Worm (Caenorhabditis elegans): ENCODE data around the gene ceh-7.

The ceh-7 gene

DNA sequence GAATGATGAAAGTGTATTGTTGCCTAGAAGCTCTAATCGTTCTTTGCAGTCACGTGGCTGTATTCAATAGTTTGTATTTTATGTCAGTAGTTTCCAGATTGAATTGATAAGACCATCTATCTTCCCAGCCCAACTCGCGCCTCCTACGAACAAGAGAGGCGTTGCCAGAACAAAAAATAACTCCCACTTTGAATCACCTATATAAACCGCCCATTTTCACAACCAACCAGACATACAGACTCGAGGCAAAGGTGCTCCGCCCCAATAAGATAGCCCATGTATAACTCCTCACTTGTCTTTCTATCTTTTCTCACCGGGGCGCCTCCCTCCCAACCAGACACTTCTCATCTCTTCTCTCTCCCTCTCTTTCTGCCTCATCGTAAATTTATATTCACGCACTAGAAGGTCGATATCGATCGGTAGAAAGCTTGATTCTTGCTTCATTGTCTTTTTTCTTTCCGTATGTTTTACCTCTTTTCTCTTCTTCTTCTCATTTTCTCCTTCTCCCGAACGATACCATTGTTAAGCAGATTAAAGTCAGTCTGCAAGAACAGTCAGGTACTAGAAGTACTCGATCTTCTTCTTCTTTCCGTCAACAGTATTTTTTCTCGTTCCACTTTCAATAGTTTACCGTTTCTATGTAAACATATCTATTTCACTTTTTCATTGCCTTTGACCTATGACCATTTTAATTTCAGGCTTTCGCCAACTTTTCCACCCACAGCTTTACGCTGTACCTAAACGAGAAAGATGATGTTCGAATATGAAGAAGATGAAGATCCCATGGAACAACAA, 39.9 kb upstream of the ceh-7 start, which contains the start of gene mak-1 (continued):
- TF ChIP-seq mes-2 (tag; optimal IDR thresholded peaks at IDR 0.05; ENCODE audit: poor library complexity, severe bottlenecking) (peak; percentile 20), unc-39 (tag; optimal IDR thresholded peaks at IDR 0.05) (no peak), ceh-44 (GFP tag; IDR thresholded peaks at IDR 0.05) (no peak), rbr-2 (tag; optimal IDR thresholded peaks at IDR 0.05) (no peak), attf-4 (tag; optimal IDR thresholded peaks at IDR 0.05) (no peak), ces-1 (GFP tag; optimal IDR thresholded peaks at IDR 0.05) (no peak), madf-9 (GFP tag; conservative IDR thresholded peaks at IDR 0.05) (peak; percentile 36; the same call in 1 of the 2 replicates), Y105C5A.15 (GFP tag; IDR thresholded peaks at IDR 0.05) (no peak), ctbp-1 (GFP tag; IDR thresholded peaks at IDR 0.05) (no peak), lsy-2 (tag; optimal IDR thresholded peaks at IDR 0.05) (peak in 1 of 2 experiments; percentile 33), F26F4.8 (GFP tag; conservative IDR thresholded peaks at IDR 0.05) (no peak), T20F7.1 (GFP tag; optimal IDR thresholded peaks at IDR 0.05) (no peak), php-3 (GFP tag; IDR thresholded peaks at IDR 0.05) (no peak), sdz-12 (GFP tag; optimal IDR thresholded peaks at IDR 0.05) (no peak), lim-7 (GFP tag; IDR thresholded peaks at IDR 0.05) (no peak), dmd-8 (GFP tag; IDR thresholded peaks at IDR 0.05) (no peak), spr-1 (tag; optimal IDR thresholded peaks at IDR 0.05) (no peak), nhr-42 (GFP tag; IDR thresholded peaks at IDR 0.05) (no peak), daf-16 (GFP tag; optimal IDR thresholded peaks at IDR 0.05) (no peak), daf-16 (tag; optimal IDR thresholded peaks at IDR 0.05) (peak; percentile 68), lir-3 (tag; optimal IDR thresholded peaks at IDR 0.05) (no peak), fkh-10 (GFP tag; optimal IDR thresholded peaks at IDR 0.05) (no peak), lin-15B (tag; optimal IDR thresholded peaks at IDR 0.05) (no peak), saeg-2 (GFP tag; IDR thresholded peaks at IDR 0.05) (no peak), nhr-111 (GFP tag; optimal IDR thresholded peaks at IDR 0.05) (no peak), duxl-1 (tag; optimal IDR thresholded peaks at IDR 0.05; ENCODE audit: poor library complexity) (no peak), egl-27 (tag; optimal IDR thresholded peaks at IDR 0.05) (no peak), ceh-32 (tag; optimal IDR thresholded peaks at IDR 0.05; ENCODE audit: poor library complexity) (no peak), ceh-28 (tag; optimal IDR thresholded peaks at IDR 0.05) (peak; percentile 8), hlh-30 (tag; optimal IDR thresholded peaks at IDR 0.05; ENCODE audit: insufficient read depth) (peak; percentile 48), lin-1 (GFP tag; IDR thresholded peaks at IDR 0.05) (no peak), spr-3 (GFP tag; optimal IDR thresholded peaks at IDR 0.05) (no peak), cey-2 (tag; optimal IDR thresholded peaks at IDR 0.05; ENCODE audit: borderline replicate concordance, insufficient read depth) (no peak), nhr-10 (tag; optimal IDR thresholded peaks at IDR 0.05) (peak; percentile 77), egl-43 (GFP tag; IDR thresholded peaks at IDR 0.05) (no peak), set-16 (GFP tag; IDR thresholded peaks at IDR 0.05) (no peak; the same call in 1 of the 2 replicates), F10B5.3 (tag; optimal IDR thresholded peaks at IDR 0.05) (no peak), vab-7 (GFP tag; IDR thresholded peaks at IDR 0.05) (0 out of 2 replicates have a peak, but pooled peaks have one; percentile 4), nhr-11 (tag; optimal IDR thresholded peaks at IDR 0.05) (peak; percentile 23), lin-38 (GFP tag; IDR thresholded peaks at IDR 0.05) (0 out of 2 replicates have a peak, but pooled peaks have one; percentile 21), unc-62 (GFP tag; optimal IDR thresholded peaks at IDR 0.05 in 1 of 2) (peak in 1 of 2 experiments; percentile 33), unc-62 (tag; optimal IDR thresholded peaks at IDR 0.05) (no peak), ceh-20 (GFP tag; IDR thresholded peaks at IDR 0.05) (no peak), daf-19 (GFP tag; conservative IDR thresholded peaks at IDR 0.05) (no peak), mdt-29 (GFP tag; IDR thresholded peaks at IDR 0.05) (no peak), zfp-3 (GFP tag; conservative IDR thresholded peaks at IDR 0.05) (no peak), nhr-48 (tag; optimal IDR thresholded peaks at IDR 0.05) (peak; percentile 87), aha-1 (tag) (peak; percentile 96), daf-12 (tag; optimal IDR thresholded peaks at IDR 0.05) (no peak), lin-39 (tag; optimal IDR thresholded peaks at IDR 0.05) (no peak)
